Worm (Caenorhabditis elegans) whole organism, L4 larva: ENCODE data around the gene F26F4.2.

ENCODE experiments used
- F26F4.8 ChIP-seq: fragments of 200-800 bp; sonication (Bioruptor generic); conservative IDR thresholded peaks from 2 replicates; pipeline ENCODE4 v1.3.6; 2022; ENCODE audit warnings: missing genetic modification characterization, missing compliant biosample characterization
- F37D6.2 ChIP-seq: sonication (generic microtip); optimal IDR thresholded peaks from 2 replicates; lab custom pipeline; 2016; ENCODE audit warnings: mild to moderate bottlenecking, missing genetic modification characterization, missing compliant biosample characterization
- T26A8.4 ChIP-seq: fragments of 200-800 bp; sonication (Bioruptor generic); IDR thresholded peaks from 2 replicates; pipeline ENCODE4 v1.3.6; 2022; ENCODE audit warnings: missing genetic modification characterization, missing compliant biosample characterization
- Y105C5A.15 ChIP-seq: fragments of 200-800 bp; sonication (Bioruptor generic); IDR thresholded peaks from 2 replicates; pipeline ENCODE4 v1.3.6; 2022; ENCODE audit warnings: missing genetic modification characterization, missing compliant biosample characterization
- Y5F2A.4 ChIP-seq: fragments of 200-800 bp; sonication (Bioruptor generic); optimal IDR thresholded peaks from 2 replicates; lab custom pipeline; 2018; ENCODE audit warnings: mild to moderate bottlenecking, missing genetic modification characterization, missing compliant biosample characterization
- ZK546.5 ChIP-seq, 2 experiments: sonication (generic microtip); optimal IDR thresholded peaks; 2 replicates each; lab custom pipeline; 2017; ENCODE audit warnings: missing biosample characterization in 2 of 2, missing genetic modification characterization in 2 of 2
- ama-1 ChIP-seq: fragments of 150-350 bp; optimal IDR thresholded peaks from 2 replicates; lab custom pipeline; 2014; ENCODE audit warnings: inconsistent platforms, mixed read lengths
- attf-4 ChIP-seq: sonication (generic microtip); optimal IDR thresholded peaks from 3 replicates; lab custom pipeline; 2017; ENCODE audit warnings: missing biosample characterization, missing genetic modification characterization
- ceh-20 ChIP-seq: fragments of 200-800 bp; sonication (Bioruptor generic); IDR thresholded peaks from 2 replicates; pipeline ENCODE4 v1.3.6; 2022; ENCODE audit warnings: missing genetic modification reagents, missing genetic modification characterization, missing compliant biosample characterization
- ceh-28 ChIP-seq: fragments of 150-350 bp; optimal IDR thresholded peaks from 2 replicates; lab custom pipeline; 2014; ENCODE audit warnings: missing biosample characterization, missing genetic modification reagents, missing genetic modification characterization
- ceh-44 ChIP-seq: fragments of 200-800 bp; sonication (Bioruptor generic); IDR thresholded peaks from 2 replicates; pipeline ENCODE4 v1.3.6; 2022; ENCODE audit warnings: missing genetic modification reagents, missing genetic modification characterization, missing compliant biosample characterization
- ceh-62 ChIP-seq: sonication (generic microtip); optimal IDR thresholded peaks from 2 replicates; lab custom pipeline; 2017; ENCODE audit warnings: missing biosample characterization, missing genetic modification characterization
- daf-12 ChIP-seq: fragments of 150-350 bp; optimal IDR thresholded peaks from 2 replicates; lab custom pipeline; 2014; ENCODE audit warnings: missing biosample characterization, missing genetic modification reagents, missing genetic modification characterization
- dmd-6 ChIP-seq: fragments of 200-800 bp; sonication (Bioruptor generic); IDR thresholded peaks from 2 replicates; pipeline ENCODE4 v1.3.6; 2022; ENCODE audit warnings: missing genetic modification reagents, missing genetic modification characterization, missing compliant biosample characterization
- dmd-8 ChIP-seq: fragments of 200-800 bp; sonication (Bioruptor generic); IDR thresholded peaks from 2 replicates; pipeline ENCODE4 v1.3.6; 2022; ENCODE audit warnings: missing genetic modification characterization, missing compliant biosample characterization
- duxl-1 ChIP-seq: sonication (generic microtip); optimal IDR thresholded peaks from 2 replicates; lab custom pipeline; 2016; ENCODE audit warnings: mild to moderate bottlenecking, missing genetic modification characterization, moderate library complexity, missing compliant biosample characterization; ENCODE audit not compliant: poor library complexity
- dve-1 ChIP-seq: sonication (generic microtip); optimal IDR thresholded peaks from 2 replicates; lab custom pipeline; 2017; ENCODE audit warnings: antibody characterized with exemption, mild to moderate bottlenecking, missing genetic modification characterization, missing compliant biosample characterization; ENCODE audit not compliant: insufficient read depth
- egl-43 ChIP-seq: fragments of 200-800 bp; sonication (Bioruptor generic); IDR thresholded peaks from 2 replicates; pipeline ENCODE4 v1.3.6; 2022; ENCODE audit warnings: missing genetic modification reagents, missing genetic modification characterization, missing compliant biosample characterization
- fos-1 ChIP-seq: fragments of 150-350 bp; optimal IDR thresholded peaks from 2 replicates; lab custom pipeline; 2014; ENCODE audit warnings: missing biosample characterization, missing genetic modification characterization
- gei-8 ChIP-seq: fragments of 200-800 bp; sonication (Bioruptor generic); optimal IDR thresholded peaks from 2 replicates; lab custom pipeline; 2018; ENCODE audit warnings: mild to moderate bottlenecking, missing genetic modification characterization, missing compliant biosample characterization
- hif-1 ChIP-seq, 2 experiments: sonication (generic microtip); optimal IDR thresholded peaks; 2 replicates each; lab custom pipeline; 2016 to 2017; ENCODE audit warnings: missing compliant biosample characterization in 2 of 2, missing genetic modification characterization in 2 of 2, missing genetic modification reagents in 2 of 2, missing genotype in 2 of 2, mild to moderate bottlenecking in 1 of 2
- hlh-11 ChIP-seq: fragments of 200-800 bp; sonication (Bioruptor generic); optimal IDR thresholded peaks from 2 replicates; lab custom pipeline; 2018; ENCODE audit warnings: mild to moderate bottlenecking, missing genetic modification characterization, missing compliant biosample characterization
- hlh-30 ChIP-seq: sonication (generic microtip); optimal IDR thresholded peaks from 2 replicates; lab custom pipeline; 2017; ENCODE audit warnings: antibody characterized with exemption, mild to moderate bottlenecking, missing genetic modification characterization, missing compliant biosample characterization; ENCODE audit not compliant: insufficient read depth
- hmg-1.1 ChIP-seq: fragments of 200-800 bp; sonication (Bioruptor generic); IDR thresholded peaks from 2 replicates; pipeline ENCODE4 v1.3.6; 2022; ENCODE audit warnings: missing genetic modification reagents, missing genetic modification characterization, missing compliant biosample characterization
- jun-1 ChIP-seq: fragments of 150-350 bp; optimal IDR thresholded peaks from 2 replicates; lab custom pipeline; 2014; ENCODE audit warnings: missing biosample characterization, missing genetic modification reagents, missing genetic modification characterization
- lin-1 ChIP-seq: fragments of 200-800 bp; sonication (Bioruptor generic); IDR thresholded peaks from 2 replicates; pipeline ENCODE4 v1.3.6; 2022; ENCODE audit warnings: missing genetic modification reagents, missing genetic modification characterization, missing compliant biosample characterization
- lin-29 ChIP-seq: fragments of 200-800 bp; sonication (Bioruptor generic); IDR thresholded peaks from 2 replicates; pipeline ENCODE4 v1.3.6; 2022; ENCODE audit warnings: missing genetic modification reagents, missing genetic modification characterization, missing compliant biosample characterization
- madf-9 ChIP-seq: fragments of 200-800 bp; sonication (Bioruptor generic); conservative IDR thresholded peaks from 2 replicates; pipeline ENCODE4 v1.3.6; 2022; ENCODE audit warnings: missing genetic modification reagents, missing genetic modification characterization, missing compliant biosample characterization
- mdt-29 ChIP-seq: fragments of 200-800 bp; sonication (Bioruptor generic); IDR thresholded peaks from 2 replicates; pipeline ENCODE4 v1.3.6; 2022; ENCODE audit warnings: missing genetic modification reagents, missing genetic modification characterization, missing compliant biosample characterization
- mes-2 ChIP-seq: sonication (generic microtip); optimal IDR thresholded peaks from 2 replicates; lab custom pipeline; 2016; ENCODE audit warnings: missing genotype, mild to moderate bottlenecking, missing genetic modification characterization, missing compliant biosample characterization; ENCODE audit not compliant: poor library complexity, severe bottlenecking
- mxl-2 ChIP-seq: fragments of 200-800 bp; sonication (Bioruptor generic); conservative IDR thresholded peaks from 2 replicates; pipeline ENCODE4 v1.3.6; 2022; ENCODE audit warnings: missing genetic modification reagents, missing genetic modification characterization, missing compliant biosample characterization
- nhr-10 ChIP-seq: fragments of 150-350 bp; optimal IDR thresholded peaks from 2 replicates; lab custom pipeline; 2014; ENCODE audit warnings: missing biosample characterization, missing genetic modification characterization
- nhr-111 ChIP-seq: fragments of 200-800 bp; sonication (Bioruptor generic); optimal IDR thresholded peaks from 2 replicates; lab custom pipeline; 2018; ENCODE audit warnings: mild to moderate bottlenecking, missing genetic modification characterization, missing compliant biosample characterization
- nhr-237 ChIP-seq: sonication (generic microtip); optimal IDR thresholded peaks from 2 replicates; lab custom pipeline; 2017; ENCODE audit warnings: missing biosample characterization, missing genetic modification characterization
- nhr-25 ChIP-seq: sonication (generic microtip); optimal IDR thresholded peaks from 2 replicates; lab custom pipeline; 2017; ENCODE audit warnings: missing genetic modification characterization, mild to moderate bottlenecking, missing compliant biosample characterization, antibody characterized with exemption, moderate library complexity, borderline replicate concordance; ENCODE audit not compliant: insufficient read depth
- nhr-76 ChIP-seq: fragments of 150-350 bp; optimal IDR thresholded peaks from 2 replicates; lab custom pipeline; 2014; ENCODE audit warnings: missing biosample characterization, missing genetic modification characterization
- pha-4 ChIP-seq, 2 experiments: fragments of 150-350 bp in 1 of 2; fragments of 200-800 bp in 1 of 2; sonication (Bioruptor generic) in 1 of 2; IDR thresholded peaks in 1 of 2; optimal IDR thresholded peaks in 1 of 2; 2 replicates each; pipeline versions ENCODE4 v1.3.6 to Lab custom; 2014 to 2022; ENCODE audit warnings: missing genetic modification characterization in 2 of 2, missing genetic modification reagents in 2 of 2, missing biosample characterization in 1 of 2, missing compliant biosample characterization in 1 of 2
- php-3 ChIP-seq: fragments of 200-800 bp; sonication (Bioruptor generic); IDR thresholded peaks from 2 replicates; pipeline ENCODE4 v1.3.6; 2022; ENCODE audit warnings: missing genetic modification reagents, missing genetic modification characterization, missing compliant biosample characterization
- pqm-1 ChIP-seq: sonication (generic microtip); optimal IDR thresholded peaks from 2 replicates; lab custom pipeline; 2017; ENCODE audit warnings: missing biosample characterization, missing genetic modification characterization
- rbr-2 ChIP-seq: sonication (generic microtip); optimal IDR thresholded peaks from 2 replicates; lab custom pipeline; 2016; ENCODE audit warnings: missing genotype, missing genetic modification characterization, missing compliant biosample characterization
- saeg-2 ChIP-seq: fragments of 200-800 bp; sonication (Bioruptor generic); IDR thresholded peaks from 2 replicates; pipeline ENCODE4 v1.3.6; 2022; ENCODE audit warnings: missing genetic modification reagents, missing genetic modification characterization, missing compliant biosample characterization
- set-16 ChIP-seq: fragments of 200-800 bp; sonication (Bioruptor generic); IDR thresholded peaks from 2 replicates; pipeline ENCODE4 v1.3.6; 2022; ENCODE audit warnings: missing genetic modification reagents, missing genetic modification characterization, missing compliant biosample characterization
- skn-1 ChIP-seq: fragments of 150-350 bp; optimal IDR thresholded peaks from 2 replicates; lab custom pipeline; 2014; ENCODE audit warnings: missing biosample characterization, missing genetic modification characterization
- snpc-4 ChIP-seq: fragments of 150-350 bp; optimal IDR thresholded peaks from 2 replicates; lab custom pipeline; 2014; ENCODE audit warnings: missing biosample characterization, missing genetic modification characterization
- spr-3 ChIP-seq: fragments of 200-800 bp; sonication (Bioruptor generic); optimal IDR thresholded peaks from 2 replicates; lab custom pipeline; 2018; ENCODE audit warnings: mild to moderate bottlenecking, missing genetic modification characterization, missing compliant biosample characterization
- tra-1 ChIP-seq: fragments of 200-800 bp; sonication (Bioruptor generic); IDR thresholded peaks from 2 replicates; pipeline ENCODE4 v1.3.6; 2022; ENCODE audit warnings: missing genetic modification reagents, missing genetic modification characterization, missing compliant biosample characterization
- unc-39 ChIP-seq: sonication (generic microtip); optimal IDR thresholded peaks from 2 replicates; lab custom pipeline; 2017; ENCODE audit warnings: missing biosample characterization, missing genetic modification characterization
- unc-62 ChIP-seq, 3 experiments: fragments of 150-350 bp in 1 of 3; sonication (generic microtip); optimal IDR thresholded peaks in 2 of 3; peaks in 1 of 3; 1 replicate in 1 of 3; 2 replicates in 2 of 3; lab custom pipeline; 2014 to 2017; ENCODE audit warnings: missing biosample characterization in 3 of 3, missing genetic modification characterization in 3 of 3, missing genetic modification reagents in 3 of 3, missing genotype in 1 of 3
- vab-7 ChIP-seq: fragments of 200-800 bp; sonication (Bioruptor generic); IDR thresholded peaks from 2 replicates; pipeline ENCODE4 v1.3.6; 2022; ENCODE audit warnings: missing genetic modification reagents, missing genetic modification characterization, missing compliant biosample characterization
- zip-11 ChIP-seq: fragments of 200-800 bp; sonication (Bioruptor generic); IDR thresholded peaks from 2 replicates; pipeline ENCODE4 v1.3.6; 2022; ENCODE audit warnings: missing genetic modification characterization, missing compliant biosample characterization
- ztf-7 ChIP-seq: fragments of 150-350 bp; optimal IDR thresholded peaks from 2 replicates; lab custom pipeline; 2014; ENCODE audit warnings: missing biosample characterization, missing genetic modification characterization

F26F4.2 gene

DNA sequence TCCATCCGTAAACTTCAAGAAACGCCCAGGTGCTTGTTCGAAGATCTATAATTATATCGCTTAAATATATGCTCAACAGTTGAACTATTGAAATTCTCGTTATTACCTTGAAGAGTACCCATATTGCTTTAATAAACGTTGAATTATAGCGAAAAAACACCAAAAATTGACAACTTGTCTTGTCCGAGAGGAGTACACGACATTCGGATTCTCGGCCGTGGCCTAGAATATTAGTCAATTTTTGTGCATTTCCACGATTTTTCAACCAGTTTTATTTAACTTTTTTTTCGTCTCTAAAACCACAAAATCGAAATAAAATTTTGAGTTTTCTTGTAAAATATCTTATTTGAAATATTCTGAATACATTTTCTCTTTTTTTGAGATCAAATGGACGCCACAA lies 1.3 kb downstream of the F26F4.2 start, which contains the start of the genes F26F4.9 and cee-1 (continued):
- TF ChIP-seq lin-29: no peak
- TF ChIP-seq nhr-111 (GFP tag; lab: Kevin White, UChicago): no peak
- no peak for TF ChIP-seq set-16 (GFP tag; lab: Robert Waterston, UW)
- no peak for TF ChIP-seq saeg-2 (GFP tag; lab: Robert Waterston, UW)
- TF ChIP-seq mdt-29: no peak
- TF ChIP-seq zip-11: no peak
- TF ChIP-seq hmg-1.1 (GFP tag; lab: Robert Waterston, UW): no peak
- TF ChIP-seq mxl-2 (GFP tag; lab: Robert Waterston, UW): no peak
- TF ChIP-seq snpc-4: no peak
- TF ChIP-seq dve-1: peak; percentile 44
- TF ChIP-seq ceh-62 (tag; lab: Kevin White, UChicago): no peak
- no peak for TF ChIP-seq pqm-1 (tag; lab: Kevin White, UChicago)
- TF ChIP-seq jun-1 (tag; lab: Kevin White, UChicago): no peak
- no peak for TF ChIP-seq Y5F2A.4 (GFP tag; lab: Kevin White, UChicago)
- no peak for TF ChIP-seq ztf-7
- TF ChIP-seq dmd-8 (GFP tag; lab: Robert Waterston, UW): no peak
- no peak for TF ChIP-seq ama-1 (lab: Kevin White, UChicago)
- no peak for TF ChIP-seq skn-1
- no peak for TF ChIP-seq tra-1
- TF ChIP-seq dmd-6 (GFP tag; lab: Robert Waterston, UW): peak; percentile 19; the same call in 1 of the 2 replicates
- no peak for TF ChIP-seq T26A8.4 (GFP tag; lab: Robert Waterston, UW)
- no peak for TF ChIP-seq fos-1 (tag; lab: Kevin White, UChicago)
- no peak for TF ChIP-seq nhr-10 (tag; lab: Kevin White, UChicago)
- peak; percentile 32 for TF ChIP-seq rbr-2 (tag; lab: Kevin White, UChicago)
- TF ChIP-seq duxl-1 (tag; lab: Kevin White, UChicago): no peak
- TF ChIP-seq ZK546.5 (tag; optimal IDR thresholded peaks at IDR 0.05; lab: Kevin White, UChicago): no peak
- TF ChIP-seq ceh-44 (GFP tag; lab: Robert Waterston, UW): no peak
- no peak for TF ChIP-seq nhr-237 (tag; lab: Kevin White, UChicago)
- TF ChIP-seq unc-62 (GFP tag; optimal IDR thresholded peaks at IDR 0.05 in 1 of 2; lab: Kevin White, UChicago): no peak
- TF ChIP-seq unc-62 (tag; optimal IDR thresholded peaks at IDR 0.05; lab: Kevin White, UChicago): no peak
- TF ChIP-seq hlh-11 (tag; lab: Kevin White, UChicago): peak; percentile 3
- TF ChIP-seq F26F4.8 (GFP tag; lab: Robert Waterston, UW): no peak
- TF ChIP-seq hlh-30 (tag; lab: Kevin White, UChicago): no peak
- no peak for TF ChIP-seq ceh-28
- no peak for TF ChIP-seq spr-3 (GFP tag; lab: Kevin White, UChicago)
- TF ChIP-seq php-3: no peak
- TF ChIP-seq vab-7 (GFP tag; lab: Robert Waterston, UW): no peak
- TF ChIP-seq nhr-25: no peak
- TF ChIP-seq mes-2 (tag; lab: Kevin White, UChicago): peak; percentile 97
- TF ChIP-seq nhr-76: no peak
- TF ChIP-seq hif-1 (tag; optimal IDR thresholded peaks at IDR 0.05; lab: Kevin White, UChicago): peak in 1 of 2 experiments; percentile 70
- TF ChIP-seq daf-12: no peak
- no peak for TF ChIP-seq ceh-20
- TF ChIP-seq egl-43 (GFP tag; lab: Robert Waterston, UW): no peak
- TF ChIP-seq pha-4 (GFP tag; IDR thresholded peaks at IDR 0.05; lab: Robert Waterston, UW): no peak
- no peak for TF ChIP-seq pha-4 (tag; optimal IDR thresholded peaks at IDR 0.05; lab: Kevin White, UChicago)
- no peak for TF ChIP-seq Y105C5A.15
- TF ChIP-seq madf-9 (GFP tag; lab: Robert Waterston, UW): no peak
- no peak for TF ChIP-seq F37D6.2 (tag; lab: Kevin White, UChicago)
- no peak for TF ChIP-seq unc-39 (tag; lab: Kevin White, UChicago)
- no peak for TF ChIP-seq gei-8
- TF ChIP-seq lin-1 (GFP tag; lab: Robert Waterston, UW): no peak
- TF ChIP-seq attf-4 (tag; lab: Kevin White, UChicago): no peak
